Worm (Caenorhabditis elegans): Measurements from ENCODE around the gene C42D4.3.

C42D4.3 gene

ce11 chrIV:7144670-7145257 lies 34.3 kb upstream of the C42D4.3 start, which contains the start of gene hecd-1 (continued):
- TF ChIP-seq nhr-11 (tag; optimal IDR thresholded peaks at IDR 0.05) (no peak), nhr-10 (tag; optimal IDR thresholded peaks at IDR 0.05) (no peak), nhr-48 (tag; optimal IDR thresholded peaks at IDR 0.05) (no peak), nhr-237 (tag; optimal IDR thresholded peaks at IDR 0.05) (no peak), Y48G9A.11 (GFP tag; IDR thresholded peaks at IDR 0.05) (no peak), saeg-2 (GFP tag; IDR thresholded peaks at IDR 0.05) (no peak), php-3 (GFP tag; IDR thresholded peaks at IDR 0.05) (no peak), ceh-32 (tag; optimal IDR thresholded peaks at IDR 0.05; ENCODE audit: poor library complexity) (no peak), ztf-7 (tag; optimal IDR thresholded peaks at IDR 0.05) (no peak), ZK337.2 (GFP tag; IDR thresholded peaks at IDR 0.05) (no peak), nhr-77 (tag; optimal IDR thresholded peaks at IDR 0.05) (no peak), nhr-25 (tag; optimal IDR thresholded peaks at IDR 0.05; ENCODE audit: borderline replicate concordance, insufficient read depth) (no peak), nhr-6 (tag; optimal IDR thresholded peaks at IDR 0.05) (no peak), unc-62 (GFP tag; optimal IDR thresholded peaks at IDR 0.05 in 1 of 2) (no peak), unc-62 (tag; optimal IDR thresholded peaks at IDR 0.05) (no peak), daf-12 (tag; optimal IDR thresholded peaks at IDR 0.05) (no peak), lin-1 (GFP tag; IDR thresholded peaks at IDR 0.05) (no peak), T26A8.4 (GFP tag; IDR thresholded peaks at IDR 0.05) (no peak), duxl-1 (tag; optimal IDR thresholded peaks at IDR 0.05; ENCODE audit: poor library complexity) (no peak), mdt-29 (GFP tag; IDR thresholded peaks at IDR 0.05) (no peak), mxl-3 (GFP tag; optimal IDR thresholded peaks at IDR 0.05) (peak; percentile 37), F49E8.2 (tag; optimal IDR thresholded peaks at IDR 0.05; ENCODE audit: borderline replicate concordance) (no peak), D1046.2 (GFP tag; IDR thresholded peaks at IDR 0.05) (no peak), dmd-9 (GFP tag; IDR thresholded peaks at IDR 0.05) (no peak), madf-9 (GFP tag; conservative IDR thresholded peaks at IDR 0.05) (no peak), nhr-102 (tag; optimal IDR thresholded peaks at IDR 0.05) (no peak), nhr-41 (GFP tag; IDR thresholded peaks at IDR 0.05) (no peak), set-16 (GFP tag; IDR thresholded peaks at IDR 0.05) (no peak), unc-130 (GFP tag; optimal IDR thresholded peaks at IDR 0.05) (no peak), mep-1 (tag; optimal IDR thresholded peaks at IDR 0.05) (peak; percentile 23), fkh-10 (GFP tag; optimal IDR thresholded peaks at IDR 0.05) (no peak), lin-13 (GFP tag; optimal IDR thresholded peaks at IDR 0.05) (no peak), lin-38 (GFP tag; IDR thresholded peaks at IDR 0.05) (peak; percentile 68), tag-97 (GFP tag; IDR thresholded peaks at IDR 0.05) (no peak), dve-1 (tag; optimal IDR thresholded peaks at IDR 0.05; ENCODE audit: insufficient read depth) (peak; percentile 16), nhr-76 (tag; optimal IDR thresholded peaks at IDR 0.05) (no peak), ceh-82 (tag; optimal IDR thresholded peaks at IDR 0.05) (no peak), tra-1 (GFP tag; IDR thresholded peaks at IDR 0.05) (no peak), dmd-6 (GFP tag; IDR thresholded peaks at IDR 0.05) (no peak), nhr-42 (GFP tag; IDR thresholded peaks at IDR 0.05) (no peak), ztf-11 (tag; optimal IDR thresholded peaks at IDR 0.05) (no peak), Y5F2A.4 (GFP tag; optimal IDR thresholded peaks at IDR 0.05) (no peak), ceh-20 (GFP tag; IDR thresholded peaks at IDR 0.05) (no peak), daf-19 (GFP tag; conservative IDR thresholded peaks at IDR 0.05) (no peak), zip-2 (tag; optimal IDR thresholded peaks at IDR 0.05) (no peak), snpc-4 (tag; optimal IDR thresholded peaks at IDR 0.05) (no peak), ceh-44 (GFP tag; IDR thresholded peaks at IDR 0.05) (no peak), ceh-28 (tag; optimal IDR thresholded peaks at IDR 0.05) (no peak), dmd-8 (GFP tag; IDR thresholded peaks at IDR 0.05) (no peak), ces-1 (GFP tag; optimal IDR thresholded peaks at IDR 0.05) (no peak), hif-1 (tag; optimal IDR thresholded peaks at IDR 0.05) (no peak), lin-15B (tag; optimal IDR thresholded peaks at IDR 0.05) (no peak)

All from whole organism, L4 larva.